Fruit fly (Drosophila melanogaster) whole organism, prepupa: ENCODE measurements around the gene Edg78E.

ENCODE experiments used
- CG10631 ChIP-seq: fragments of 200-800 bp; sonication (Bioruptor generic); optimal IDR thresholded peaks from 2 replicates; lab custom pipeline; 2016; ENCODE audit warnings: missing biosample characterization, missing genetic modification characterization
- CG11902 ChIP-seq: fragments of 200-800 bp; sonication (Bioruptor generic); optimal IDR thresholded peaks from 3 replicates; lab custom pipeline; 2016; ENCODE audit warnings: missing biosample characterization, missing genetic modification characterization
- CG3919 ChIP-seq: fragments of 200-800 bp; sonication (Bioruptor generic); optimal IDR thresholded peaks from 3 replicates; lab custom pipeline; 2016; ENCODE audit warnings: missing biosample characterization, missing genetic modification characterization
- CG6808 ChIP-seq: fragments of 200-800 bp; sonication (Bioruptor generic); optimal IDR thresholded peaks from 3 replicates; lab custom pipeline; 2017; ENCODE audit warnings: missing biosample characterization, missing genetic modification characterization, mild to moderate bottlenecking, moderate library complexity, missing genetic modification reagents
- Eip78C ChIP-seq: fragments of 200-800 bp; sonication (Bioruptor generic); peaks from one replicate; lab custom pipeline; 2016; ENCODE audit warnings: missing biosample characterization, missing genetic modification characterization
- Gug ChIP-seq: fragments of 200-800 bp; sonication (Bioruptor generic); IDR thresholded peaks from 2 replicates; pipeline ENCODE4 v1.3.6; 2022; ENCODE audit warnings: missing biosample characterization, missing genetic modification characterization
- OdsH ChIP-seq: fragments of 200-800 bp; sonication (Bioruptor generic); optimal IDR thresholded peaks from 3 replicates; lab custom pipeline; 2016; ENCODE audit warnings: missing biosample characterization, missing genetic modification characterization
- cyc ChIP-seq: fragments of 200-800 bp; sonication (Bioruptor generic); optimal IDR thresholded peaks from 3 replicates; lab custom pipeline; 2016; ENCODE audit warnings: missing biosample characterization, missing genetic modification characterization
- vri ChIP-seq: fragments of 200-800 bp; sonication (Bioruptor generic); optimal IDR thresholded peaks from 3 replicates; lab custom pipeline; 2016; ENCODE audit warnings: missing biosample characterization, mild to moderate bottlenecking, missing genetic modification characterization

DNA sequence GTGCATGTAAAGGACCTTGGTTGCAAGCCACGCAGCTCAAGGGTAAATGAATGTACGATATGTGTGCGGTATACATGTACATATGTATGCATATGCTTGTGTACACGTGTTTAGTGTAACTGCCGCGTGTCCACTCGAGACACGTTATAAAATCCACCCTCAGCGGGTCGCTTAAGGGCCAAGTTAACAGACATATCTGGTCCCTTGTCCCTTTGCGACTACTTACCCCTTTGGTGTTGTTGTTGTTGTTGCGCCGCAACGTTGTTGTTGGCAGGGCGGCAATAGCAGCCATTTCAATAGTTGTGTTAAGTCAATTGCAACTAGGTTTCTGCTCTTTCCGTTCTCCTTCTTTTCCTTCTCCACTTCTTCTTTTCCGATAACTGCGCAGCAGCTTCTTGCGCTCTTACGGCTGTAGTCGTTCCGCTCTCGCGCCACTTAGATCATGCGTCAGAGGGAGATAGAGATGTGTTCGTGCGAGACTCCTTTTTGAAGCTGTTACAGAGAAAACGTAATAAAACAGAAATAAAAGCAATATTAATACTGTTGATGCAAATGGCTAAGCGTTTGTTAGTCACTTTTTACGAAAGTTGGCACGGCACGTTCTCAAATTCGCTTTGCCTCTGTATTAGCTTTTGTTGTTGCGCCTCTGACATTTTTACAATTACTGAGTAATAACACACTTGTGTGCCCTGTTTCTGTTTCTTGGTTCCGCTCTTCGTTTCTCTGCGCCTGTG, 49.0 kb upstream of the Edg78E start:
- TF ChIP-seq Eip78C (GFP tag; lab: Kevin White, UChicago) (no peak), vri (no peak), Gug (GFP tag; lab: Robert Waterston, UW) (no peak), CG6808 (GFP tag; lab: Kevin White, UChicago) (no peak), CG10631 (GFP tag; lab: Kevin White, UChicago) (no peak), cyc (no peak), CG11902 (GFP tag; lab: Kevin White, UChicago) (no peak), CG3919 (no peak), OdsH (GFP tag; lab: Kevin White, UChicago) (no peak)
